Fruit fly (Drosophila melanogaster) whole organism, embryonic: ENCODE data around the gene CG32170.

Source experiments
- CG11560 ChIP-seq: fragments of 200-800 bp; sonication (Bioruptor generic); IDR thresholded peaks from 3 replicates; pipeline ENCODE4 v1.3.6; 2022; ENCODE audit warnings: missing biosample characterization, missing genetic modification characterization
- CG15479 ChIP-seq: fragments of 200-800 bp; sonication (Bioruptor generic); optimal IDR thresholded peaks from 3 replicates; lab custom pipeline; 2019; ENCODE audit warnings: missing biosample characterization, mild to moderate bottlenecking, missing genetic modification characterization, moderate library complexity
- CG17359 ChIP-seq: fragments of 200-800 bp; sonication (Bioruptor generic); optimal IDR thresholded peaks from 3 replicates; lab custom pipeline; 2018; ENCODE audit warnings: missing biosample characterization, mild to moderate bottlenecking, missing genetic modification characterization, moderate library complexity
- CG7987 ChIP-seq: fragments of 200-800 bp; sonication (Bioruptor generic); optimal IDR thresholded peaks from 2 replicates; lab custom pipeline; 2018; ENCODE audit warnings: missing biosample characterization, mild to moderate bottlenecking, missing genetic modification characterization, moderate library complexity
- Doc2 ChIP-seq: fragments of 200-800 bp; sonication (Bioruptor generic); IDR thresholded peaks from 2 replicates; pipeline ENCODE4 v1.3.6; 2022; ENCODE audit warnings: missing biosample characterization, missing genetic modification characterization
- Sox102F ChIP-seq: fragments of 200-800 bp; sonication (Bioruptor generic); optimal IDR thresholded peaks from 2 replicates; lab custom pipeline; 2018; ENCODE audit warnings: missing biosample characterization, mild to moderate bottlenecking, missing genetic modification characterization, moderate library complexity
- Sry-δ ChIP-seq: fragments of 200-800 bp; sonication (Bioruptor generic); optimal IDR thresholded peaks from 2 replicates; lab custom pipeline; 2016; ENCODE audit warnings: missing biosample characterization, missing genetic modification characterization
- bigmax ChIP-seq: fragments of 200-800 bp; sonication (Bioruptor generic); optimal IDR thresholded peaks from 2 replicates; lab custom pipeline; 2018; ENCODE audit warnings: missing biosample characterization, mild to moderate bottlenecking, missing genetic modification characterization
- crp ChIP-seq, 2 experiments: fragments of 200-800 bp; sonication (Bioruptor generic); optimal IDR thresholded peaks; 2 replicates in 1 of 2; 3 replicates in 1 of 2; lab custom pipeline; 2017; ENCODE audit warnings: missing biosample characterization in 2 of 2, missing genetic modification characterization in 2 of 2, mild to moderate bottlenecking in 1 of 2, moderate library complexity in 1 of 2
- oc ChIP-seq: fragments of 200-800 bp; sonication (Bioruptor generic); optimal IDR thresholded peaks from 2 replicates; lab custom pipeline; 2018; ENCODE audit warnings: missing biosample characterization, mild to moderate bottlenecking, missing genetic modification characterization, moderate library complexity
- pfk ChIP-seq: fragments of 200-800 bp; sonication (Bioruptor generic); optimal IDR thresholded peaks from 2 replicates; lab custom pipeline; 2018; ENCODE audit warnings: missing biosample characterization, mild to moderate bottlenecking, missing genetic modification characterization, moderate library complexity

dm6 chr3L:16851566-16851965 is 25.5 kb upstream of the CG32170 start:
- TF ChIP-seq Sry-δ (GFP tag; lab: Kevin White, UChicago) (no peak), CG17359 (no peak), pfk (no peak), CG15479 (GFP tag; lab: Kevin White, UChicago) (no peak), CG7987 (GFP tag; lab: Kevin White, UChicago) (no peak), crp (GFP tag; optimal IDR thresholded peaks at IDR 0.05; lab: Kevin White, UChicago) (no peak), oc (no peak), CG11560 (tag; lab: Robert Waterston, UW) (no peak), Doc2 (GFP tag; lab: Robert Waterston, UW) (no peak), Sox102F (GFP tag; lab: Kevin White, UChicago) (no peak), bigmax (GFP tag; lab: Kevin White, UChicago) (no peak)
